Worm (Caenorhabditis elegans) whole organism, young adult: ENCODE measurements around the gene ZK546.5.

Experiments used
- B0035.1 ChIP-seq: sonication (generic microtip); optimal IDR thresholded peaks from 2 replicates; lab custom pipeline; 2016; ENCODE audit warnings: missing genetic modification characterization, mild to moderate bottlenecking, missing compliant biosample characterization, missing genotype, missing genetic modification reagents
- F22D6.2 ChIP-seq: sonication (generic microtip); optimal IDR thresholded peaks from 2 replicates; lab custom pipeline; 2016; ENCODE audit warnings: mild to moderate bottlenecking, missing genetic modification characterization, missing compliant biosample characterization
- F33H1.4 ChIP-seq: fragments of 200-800 bp; sonication (Bioruptor generic); IDR thresholded peaks from 2 replicates; pipeline ENCODE4 v1.3.6; 2022; ENCODE audit warnings: missing genetic modification reagents, missing genetic modification characterization, missing compliant biosample characterization
- F37B4.10 ChIP-seq: fragments of 200-800 bp; sonication (Bioruptor generic); IDR thresholded peaks from 2 replicates; pipeline ENCODE4 v1.3.6; 2022; ENCODE audit warnings: missing genetic modification characterization, missing compliant biosample characterization
- F49E8.2 ChIP-seq: sonication (generic microtip); optimal IDR thresholded peaks from 3 replicates; lab custom pipeline; 2017; ENCODE audit warnings: missing genetic modification characterization, mild to moderate bottlenecking, missing compliant biosample characterization, antibody characterized with exemption, moderate library complexity; ENCODE audit not compliant: insufficient read depth
- T07F8.4 ChIP-seq: sonication (generic microtip); optimal IDR thresholded peaks from 2 replicates; lab custom pipeline; 2016; ENCODE audit warnings: mild to moderate bottlenecking, missing genetic modification characterization, moderate library complexity, missing compliant biosample characterization
- T26A5.8 ChIP-seq: sonication (generic microtip); optimal IDR thresholded peaks from 2 replicates; lab custom pipeline; 2016; ENCODE audit warnings: missing genetic modification characterization, missing compliant biosample characterization
- Y53G8AR.9 ChIP-seq: fragments of 200-800 bp; sonication (Bioruptor generic); conservative IDR thresholded peaks from 2 replicates; pipeline ENCODE4 v1.3.6; 2022; ENCODE audit warnings: missing genetic modification reagents, missing genetic modification characterization, missing compliant biosample characterization
- aptf-2 ChIP-seq: fragments of 200-800 bp; sonication (Bioruptor generic); conservative IDR thresholded peaks from 2 replicates; pipeline ENCODE4 v1.3.6; 2022; ENCODE audit warnings: missing genetic modification reagents, missing genetic modification characterization, missing compliant biosample characterization
- athp-1 ChIP-seq: sonication (generic microtip); optimal IDR thresholded peaks from 2 replicates; lab custom pipeline; 2017; ENCODE audit warnings: mild to moderate bottlenecking, missing genetic modification characterization, missing compliant biosample characterization
- attf-3 ChIP-seq: fragments of 200-800 bp; sonication (Bioruptor generic); conservative IDR thresholded peaks from 2 replicates; pipeline ENCODE4 v1.3.6; 2022; ENCODE audit warnings: missing genetic modification reagents, missing genetic modification characterization, missing compliant biosample characterization
- cebp-2 ChIP-seq: fragments of 200-800 bp; sonication (Bioruptor generic); IDR thresholded peaks from 2 replicates; pipeline ENCODE4 v1.3.6; 2022; ENCODE audit warnings: missing genetic modification characterization, missing compliant biosample characterization
- ceh-27 ChIP-seq: fragments of 200-800 bp; sonication (Bioruptor generic); optimal IDR thresholded peaks from 2 replicates; lab custom pipeline; 2018; ENCODE audit warnings: mild to moderate bottlenecking, missing genetic modification characterization, moderate library complexity, missing compliant biosample characterization
- ceh-58 ChIP-seq: fragments of 200-800 bp; sonication (Bioruptor generic); IDR thresholded peaks from 2 replicates; pipeline ENCODE4 v1.3.6; 2022; ENCODE audit warnings: missing genetic modification characterization, missing compliant biosample characterization
- ceh-91 ChIP-seq: fragments of 200-800 bp; sonication (Bioruptor generic); IDR thresholded peaks from 2 replicates; pipeline ENCODE4 v1.3.6; 2022; ENCODE audit warnings: missing genetic modification reagents, missing genetic modification characterization, missing compliant biosample characterization
- dpl-1 ChIP-seq: fragments of 150-350 bp; optimal IDR thresholded peaks from 2 replicates; lab custom pipeline; 2014; ENCODE audit warnings: missing biosample characterization, missing genetic modification reagents, missing genetic modification characterization
- efl-1 ChIP-seq: fragments of 150-350 bp; optimal IDR thresholded peaks from 2 replicates; lab custom pipeline; 2014; ENCODE audit warnings: missing biosample characterization, missing genetic modification reagents, missing genetic modification characterization
- ekl-4 ChIP-seq: fragments of 200-800 bp; sonication (Bioruptor generic); IDR thresholded peaks from 2 replicates; pipeline ENCODE4 v1.3.6; 2022; ENCODE audit warnings: missing genetic modification reagents, missing genetic modification characterization, missing compliant biosample characterization
- fkh-3 ChIP-seq: sonication (generic microtip); optimal IDR thresholded peaks from 2 replicates; lab custom pipeline; 2016; ENCODE audit warnings: mild to moderate bottlenecking, missing genetic modification characterization, missing compliant biosample characterization
- gei-17 ChIP-seq: fragments of 200-800 bp; sonication (Bioruptor generic); optimal IDR thresholded peaks from 2 replicates; lab custom pipeline; 2018; ENCODE audit warnings: mild to moderate bottlenecking, missing genetic modification characterization, missing compliant biosample characterization
- hmg-1.2 ChIP-seq: fragments of 200-800 bp; sonication (Bioruptor generic); IDR thresholded peaks from 2 replicates; pipeline ENCODE4 v1.3.6; 2022; ENCODE audit warnings: missing genetic modification reagents, missing genetic modification characterization, missing compliant biosample characterization
- hrde-1 ChIP-seq: sonication (generic microtip); optimal IDR thresholded peaks from 2 replicates; lab custom pipeline; 2016; ENCODE audit warnings: missing genetic modification characterization, mild to moderate bottlenecking, missing compliant biosample characterization, moderate library complexity, missing genotype, missing genetic modification reagents, borderline replicate concordance
- let-526 ChIP-seq: fragments of 200-800 bp; sonication (Bioruptor generic); IDR thresholded peaks from 2 replicates; pipeline ENCODE4 v1.3.6; 2022; ENCODE audit warnings: missing genetic modification reagents, missing genetic modification characterization, missing compliant biosample characterization
- lsl-1 ChIP-seq: fragments of 200-800 bp; sonication (Bioruptor generic); optimal IDR thresholded peaks from 2 replicates; lab custom pipeline; 2018; ENCODE audit warnings: mild to moderate bottlenecking, missing genetic modification characterization, moderate library complexity, missing compliant biosample characterization
- lsy-27 ChIP-seq: sonication (generic microtip); optimal IDR thresholded peaks from 2 replicates; lab custom pipeline; 2017; ENCODE audit warnings: missing genetic modification characterization, mild to moderate bottlenecking, missing compliant biosample characterization, antibody characterized with exemption, missing genotype, borderline replicate concordance; ENCODE audit not compliant: insufficient read depth
- madf-3 ChIP-seq: fragments of 200-800 bp; sonication (Bioruptor generic); IDR thresholded peaks from 2 replicates; pipeline ENCODE4 v1.3.6; 2022; ENCODE audit warnings: missing genetic modification reagents, missing genetic modification characterization, missing compliant biosample characterization
- madf-6 ChIP-seq: fragments of 200-800 bp; sonication (Bioruptor generic); IDR thresholded peaks from 2 replicates; pipeline ENCODE4 v1.3.6; 2022; ENCODE audit warnings: missing genetic modification reagents, missing genetic modification characterization, missing compliant biosample characterization
- madf-8 ChIP-seq: fragments of 200-800 bp; sonication (Bioruptor generic); conservative IDR thresholded peaks from 2 replicates; pipeline ENCODE4 v1.3.6; 2022; ENCODE audit warnings: missing genetic modification reagents, missing genetic modification characterization, missing compliant biosample characterization
- mes-4 ChIP-seq: sonication (generic microtip); optimal IDR thresholded peaks from 2 replicates; lab custom pipeline; 2016; ENCODE audit warnings: missing genotype, missing genetic modification characterization, missing compliant biosample characterization
- mxl-1 ChIP-seq: sonication (generic microtip); optimal IDR thresholded peaks from 2 replicates; lab custom pipeline; 2016; ENCODE audit warnings: missing genetic modification characterization, missing compliant biosample characterization
- nfya-1 ChIP-seq: sonication (generic microtip); optimal IDR thresholded peaks from 2 replicates; lab custom pipeline; 2017; ENCODE audit warnings: antibody characterized with exemption, missing compliant biosample characterization, missing genetic modification characterization, borderline replicate concordance; ENCODE audit not compliant: insufficient read depth
- nfyb-1 ChIP-seq: fragments of 200-800 bp; sonication (Bioruptor generic); IDR thresholded peaks from 2 replicates; pipeline ENCODE4 v1.3.6; 2022; ENCODE audit warnings: missing genetic modification reagents, missing genetic modification characterization, missing compliant biosample characterization
- nhr-90 ChIP-seq: sonication (generic microtip); optimal IDR thresholded peaks from 2 replicates; lab custom pipeline; 2016; ENCODE audit warnings: missing genotype, mild to moderate bottlenecking, missing genetic modification characterization, missing compliant biosample characterization
- pha-4 ChIP-seq: fragments of 150-350 bp; sonication (generic microtip); optimal IDR thresholded peaks from 2 replicates; lab custom pipeline; 2014; ENCODE audit warnings: missing biosample characterization, missing genetic modification reagents, missing genetic modification characterization
- snpc-3.4 ChIP-seq: sonication (generic microtip); optimal IDR thresholded peaks from 2 replicates; lab custom pipeline; 2017; ENCODE audit warnings: missing genetic modification characterization, mild to moderate bottlenecking, missing compliant biosample characterization, antibody characterized with exemption, moderate library complexity, missing genotype, missing genetic modification reagents
- xnd-1 ChIP-seq: sonication (generic microtip); optimal IDR thresholded peaks from 2 replicates; lab custom pipeline; 2016; ENCODE audit warnings: missing genotype, missing genetic modification reagents, missing genetic modification characterization, missing compliant biosample characterization

ZK546.5 gene

ce11 chrII:4948118-4948517 lies 12.5 kb downstream of the ZK546.5 start (continued):
- TF ChIP-seq F49E8.2: no peak
- TF ChIP-seq lsy-27 (tag; lab: Kevin White, UChicago): no peak
- TF ChIP-seq mxl-1: no peak
- TF ChIP-seq mes-4 (tag; lab: Kevin White, UChicago): no peak
- no peak for TF ChIP-seq attf-3
- TF ChIP-seq cebp-2 (GFP tag; lab: Robert Waterston, UW): no peak
- TF ChIP-seq F33H1.4 (GFP tag; lab: Robert Waterston, UW): no peak
- no peak for TF ChIP-seq B0035.1 (tag; lab: Kevin White, UChicago)
- no peak for TF ChIP-seq ceh-58 (GFP tag; lab: Robert Waterston, UW)
- TF ChIP-seq fkh-3 (tag; lab: Kevin White, UChicago): no peak
- TF ChIP-seq hrde-1 (tag; lab: Kevin White, UChicago): peak; percentile 13
- no peak for TF ChIP-seq ceh-27 (GFP tag; lab: Kevin White, UChicago)
- TF ChIP-seq ekl-4 (GFP tag; lab: Robert Waterston, UW): 0 out of 2 replicates have a peak, but pooled peaks have one; percentile 17
- no peak for TF ChIP-seq F22D6.2 (tag; lab: Kevin White, UChicago)

- peak; percentile 16 for TF ChIP-seq dpl-1 (GFP tag; lab: Kevin White, UChicago)
- TF ChIP-seq pha-4 (tag; lab: Kevin White, UChicago): no peak
- TF ChIP-seq athp-1 (tag; lab: Kevin White, UChicago): no peak
- no peak for TF ChIP-seq Y53G8AR.9 (GFP tag; lab: Robert Waterston, UW)
- no peak for TF ChIP-seq nfyb-1 (GFP tag; lab: Robert Waterston, UW)
- 0 out of 2 replicates have a peak, but pooled peaks have one; percentile 18 for TF ChIP-seq F33H1.4 (GFP tag; lab: Robert Waterston, UW)
- TF ChIP-seq T26A5.8 (tag; lab: Kevin White, UChicago): no peak
- TF ChIP-seq ceh-91 (GFP tag; lab: Robert Waterston, UW): peak; percentile 17; the same call in 1 of the 2 replicates
- TF ChIP-seq aptf-2 (GFP tag; lab: Robert Waterston, UW): no peak
- TF ChIP-seq madf-3 (GFP tag; lab: Robert Waterston, UW): 0 out of 2 replicates have a peak, but pooled peaks have one; percentile 42
- no peak for TF ChIP-seq nfya-1 (tag; lab: Kevin White, UChicago)
- peak; percentile 64 for TF ChIP-seq efl-1 (GFP tag; lab: Kevin White, UChicago)
- no peak for TF ChIP-seq gei-17
- TF ChIP-seq madf-6 (GFP tag; lab: Robert Waterston, UW): peak; percentile 78
- no peak for TF ChIP-seq mxl-1
- no peak for TF ChIP-seq ekl-4 (GFP tag; lab: Robert Waterston, UW)
- TF ChIP-seq snpc-3.4: peak; percentile 43
- TF ChIP-seq nhr-90 (tag; lab: Kevin White, UChicago): no peak
- TF ChIP-seq lsl-1 (GFP tag; lab: Kevin White, UChicago): peak; percentile 35
- TF ChIP-seq F37B4.10 (GFP tag; lab: Robert Waterston, UW): no peak
- peak; percentile 51 for TF ChIP-seq madf-8 (GFP tag; lab: Robert Waterston, UW)
- no peak for TF ChIP-seq let-526
- no peak for TF ChIP-seq T07F8.4 (tag; lab: Kevin White, UChicago)
- TF ChIP-seq hmg-1.2 (GFP tag; lab: Robert Waterston, UW): 0 out of 2 replicates have a peak, but pooled peaks have one; percentile 11
- TF ChIP-seq xnd-1 (tag; lab: Kevin White, UChicago): peak; percentile 47
Measured at ce11 chrII:4949380-4949950, 13.8 kb downstream of the ZK546.5 start, which contains the start of the genes try-1 and zyg-12. try-1 (minus strand) TSS chrII:4949527. zyg-12 (plus strand) TSS chrII:4949900.
